Worm (Caenorhabditis elegans) whole organism, L4 larva: ENCODE measurements around the gene F36H9.1.
A peak's percentile ranks its signal among the peaks of the same experiment; 100 is the strongest.

Experiments
- F26F4.8 ChIP-seq: fragments of 200-800 bp; sonication (Bioruptor generic); conservative IDR thresholded peaks from 2 replicates; pipeline ENCODE4 v1.3.6; 2022; ENCODE audit warnings: missing genetic modification characterization, missing compliant biosample characterization
- F49E8.2 ChIP-seq: sonication (generic microtip); optimal IDR thresholded peaks from 2 replicates; lab custom pipeline; 2016; ENCODE audit warnings: missing compliant biosample characterization, mild to moderate bottlenecking, missing genetic modification characterization, borderline replicate concordance
- R02D3.7 ChIP-seq: fragments of 150-350 bp; sonication (generic microtip); optimal IDR thresholded peaks from 3 replicates; lab custom pipeline; 2014; ENCODE audit warnings: missing biosample characterization, missing genetic modification characterization
- T20F7.1 ChIP-seq: fragments of 200-800 bp; sonication (Bioruptor generic); optimal IDR thresholded peaks from 2 replicates; lab custom pipeline; 2018; ENCODE audit warnings: mild to moderate bottlenecking, missing genetic modification characterization, missing compliant biosample characterization
- Y105C5A.15 ChIP-seq: fragments of 200-800 bp; sonication (Bioruptor generic); IDR thresholded peaks from 2 replicates; pipeline ENCODE4 v1.3.6; 2022; ENCODE audit warnings: missing genetic modification characterization, missing compliant biosample characterization
- ZK337.2 ChIP-seq: fragments of 200-800 bp; sonication (Bioruptor generic); IDR thresholded peaks from 2 replicates; pipeline ENCODE4 v1.3.6; 2022; ENCODE audit warnings: missing genetic modification reagents, missing genetic modification characterization, missing compliant biosample characterization
- aha-1 ChIP-seq: fragments of 150-350 bp; peaks from one replicate; lab custom pipeline; 2014; ENCODE audit warnings: missing biosample characterization, missing genetic modification characterization
- ama-1 ChIP-seq: fragments of 150-350 bp; optimal IDR thresholded peaks from 2 replicates; lab custom pipeline; 2014; ENCODE audit warnings: inconsistent platforms, mixed read lengths
- attf-4 ChIP-seq: sonication (generic microtip); optimal IDR thresholded peaks from 3 replicates; lab custom pipeline; 2017; ENCODE audit warnings: missing biosample characterization, missing genetic modification characterization
- ceh-28 ChIP-seq: fragments of 150-350 bp; optimal IDR thresholded peaks from 2 replicates; lab custom pipeline; 2014; ENCODE audit warnings: missing biosample characterization, missing genetic modification reagents, missing genetic modification characterization
- ceh-44 ChIP-seq: fragments of 200-800 bp; sonication (Bioruptor generic); IDR thresholded peaks from 2 replicates; pipeline ENCODE4 v1.3.6; 2022; ENCODE audit warnings: missing genetic modification reagents, missing genetic modification characterization, missing compliant biosample characterization
- cey-2 ChIP-seq: sonication (generic microtip); optimal IDR thresholded peaks from 3 replicates; lab custom pipeline; 2017; ENCODE audit warnings: missing genetic modification characterization, mild to moderate bottlenecking, missing compliant biosample characterization, antibody characterized with exemption, borderline replicate concordance; ENCODE audit not compliant: insufficient read depth
- daf-12 ChIP-seq: fragments of 150-350 bp; optimal IDR thresholded peaks from 2 replicates; lab custom pipeline; 2014; ENCODE audit warnings: missing biosample characterization, missing genetic modification reagents, missing genetic modification characterization
- daf-16 ChIP-seq, 3 experiments: sonication (generic microtip); optimal IDR thresholded peaks; 2 replicates each; lab custom pipeline; 2016 to 2017; ENCODE audit warnings: missing genetic modification characterization in 3 of 3, missing genetic modification reagents in 3 of 3, mild to moderate bottlenecking in 2 of 3, missing compliant biosample characterization in 2 of 3, missing biosample characterization in 1 of 3, moderate library complexity in 1 of 3
- daf-19 ChIP-seq: fragments of 200-800 bp; sonication (Bioruptor generic); conservative IDR thresholded peaks from 2 replicates; pipeline ENCODE4 v1.3.6; 2022; ENCODE audit warnings: missing genetic modification characterization, missing compliant biosample characterization
- fos-1 ChIP-seq: fragments of 150-350 bp; optimal IDR thresholded peaks from 2 replicates; lab custom pipeline; 2014; ENCODE audit warnings: missing biosample characterization, missing genetic modification characterization
- hif-1 ChIP-seq, 2 experiments: sonication (generic microtip); optimal IDR thresholded peaks; 2 replicates each; lab custom pipeline; 2016 to 2017; ENCODE audit warnings: missing compliant biosample characterization in 2 of 2, missing genetic modification characterization in 2 of 2, missing genetic modification reagents in 2 of 2, missing genotype in 2 of 2, mild to moderate bottlenecking in 1 of 2
- hlh-30 ChIP-seq: sonication (generic microtip); optimal IDR thresholded peaks from 2 replicates; lab custom pipeline; 2017; ENCODE audit warnings: antibody characterized with exemption, mild to moderate bottlenecking, missing genetic modification characterization, missing compliant biosample characterization; ENCODE audit not compliant: insufficient read depth
- lin-1 ChIP-seq: fragments of 200-800 bp; sonication (Bioruptor generic); IDR thresholded peaks from 2 replicates; pipeline ENCODE4 v1.3.6; 2022; ENCODE audit warnings: missing genetic modification reagents, missing genetic modification characterization, missing compliant biosample characterization
- lin-38 ChIP-seq: fragments of 200-800 bp; sonication (Bioruptor generic); IDR thresholded peaks from 2 replicates; pipeline ENCODE4 v1.3.6; 2022; ENCODE audit warnings: missing genetic modification reagents, missing genetic modification characterization, missing compliant biosample characterization
- mdl-1 ChIP-seq, 2 experiments: fragments of 150-350 bp in 1 of 2; sonication (generic microtip) in 1 of 2; optimal IDR thresholded peaks; 2 replicates each; lab custom pipeline; 2014 to 2017; ENCODE audit warnings: missing biosample characterization in 2 of 2, missing genetic modification characterization in 2 of 2
- mes-2 ChIP-seq: sonication (generic microtip); optimal IDR thresholded peaks from 2 replicates; lab custom pipeline; 2016; ENCODE audit warnings: missing genotype, mild to moderate bottlenecking, missing genetic modification characterization, missing compliant biosample characterization; ENCODE audit not compliant: poor library complexity, severe bottlenecking
- mxl-3 ChIP-seq: fragments of 200-800 bp; sonication (Bioruptor generic); optimal IDR thresholded peaks from 2 replicates; lab custom pipeline; 2018; ENCODE audit warnings: mild to moderate bottlenecking, missing genetic modification characterization, missing compliant biosample characterization
- nhr-11 ChIP-seq: fragments of 150-350 bp; optimal IDR thresholded peaks from 2 replicates; lab custom pipeline; 2014; ENCODE audit warnings: missing biosample characterization, missing genetic modification characterization
- nhr-111 ChIP-seq: fragments of 200-800 bp; sonication (Bioruptor generic); optimal IDR thresholded peaks from 2 replicates; lab custom pipeline; 2018; ENCODE audit warnings: mild to moderate bottlenecking, missing genetic modification characterization, missing compliant biosample characterization
- nhr-25 ChIP-seq: sonication (generic microtip); optimal IDR thresholded peaks from 2 replicates; lab custom pipeline; 2017; ENCODE audit warnings: missing genetic modification characterization, mild to moderate bottlenecking, missing compliant biosample characterization, antibody characterized with exemption, moderate library complexity, borderline replicate concordance; ENCODE audit not compliant: insufficient read depth
- nhr-28 ChIP-seq: fragments of 150-350 bp; optimal IDR thresholded peaks from 2 replicates; lab custom pipeline; 2014; ENCODE audit warnings: missing biosample characterization, missing genetic modification characterization
- nhr-41 ChIP-seq: fragments of 200-800 bp; sonication (Bioruptor generic); IDR thresholded peaks from 2 replicates; pipeline ENCODE4 v1.3.6; 2022; ENCODE audit warnings: missing genetic modification reagents, missing genetic modification characterization, missing compliant biosample characterization
- nhr-48 ChIP-seq: sonication (generic microtip); optimal IDR thresholded peaks from 2 replicates; lab custom pipeline; 2016; ENCODE audit warnings: mild to moderate bottlenecking, missing genetic modification characterization, missing compliant biosample characterization
- nhr-76 ChIP-seq: fragments of 150-350 bp; optimal IDR thresholded peaks from 2 replicates; lab custom pipeline; 2014; ENCODE audit warnings: missing biosample characterization, missing genetic modification characterization
- nhr-77 ChIP-seq: fragments of 150-350 bp; optimal IDR thresholded peaks from 2 replicates; lab custom pipeline; 2014; ENCODE audit warnings: missing biosample characterization, missing genetic modification characterization
- pha-4 ChIP-seq, 2 experiments: fragments of 150-350 bp in 1 of 2; fragments of 200-800 bp in 1 of 2; sonication (Bioruptor generic) in 1 of 2; IDR thresholded peaks in 1 of 2; optimal IDR thresholded peaks in 1 of 2; 2 replicates each; pipeline versions ENCODE4 v1.3.6 to Lab custom; 2014 to 2022; ENCODE audit warnings: missing genetic modification characterization in 2 of 2, missing genetic modification reagents in 2 of 2, missing biosample characterization in 1 of 2, missing compliant biosample characterization in 1 of 2
- php-3 ChIP-seq: fragments of 200-800 bp; sonication (Bioruptor generic); IDR thresholded peaks from 2 replicates; pipeline ENCODE4 v1.3.6; 2022; ENCODE audit warnings: missing genetic modification reagents, missing genetic modification characterization, missing compliant biosample characterization
- rbr-2 ChIP-seq: sonication (generic microtip); optimal IDR thresholded peaks from 2 replicates; lab custom pipeline; 2016; ENCODE audit warnings: missing genotype, missing genetic modification characterization, missing compliant biosample characterization
- sdz-12 ChIP-seq: fragments of 200-800 bp; sonication (Bioruptor generic); optimal IDR thresholded peaks from 2 replicates; lab custom pipeline; 2018; ENCODE audit warnings: mild to moderate bottlenecking, missing genetic modification characterization, missing compliant biosample characterization
- set-16 ChIP-seq: fragments of 200-800 bp; sonication (Bioruptor generic); IDR thresholded peaks from 2 replicates; pipeline ENCODE4 v1.3.6; 2022; ENCODE audit warnings: missing genetic modification reagents, missing genetic modification characterization, missing compliant biosample characterization
- snpc-4 ChIP-seq: fragments of 150-350 bp; optimal IDR thresholded peaks from 2 replicates; lab custom pipeline; 2014; ENCODE audit warnings: missing biosample characterization, missing genetic modification characterization
- spr-1 ChIP-seq: sonication (generic microtip); optimal IDR thresholded peaks from 2 replicates; lab custom pipeline; 2016; ENCODE audit warnings: mild to moderate bottlenecking, missing genetic modification characterization, missing compliant biosample characterization
- spr-3 ChIP-seq: fragments of 200-800 bp; sonication (Bioruptor generic); optimal IDR thresholded peaks from 2 replicates; lab custom pipeline; 2018; ENCODE audit warnings: mild to moderate bottlenecking, missing genetic modification characterization, missing compliant biosample characterization
- unc-62 ChIP-seq, 3 experiments: fragments of 150-350 bp in 1 of 3; sonication (generic microtip); optimal IDR thresholded peaks in 2 of 3; peaks in 1 of 3; 1 replicate in 1 of 3; 2 replicates in 2 of 3; lab custom pipeline; 2014 to 2017; ENCODE audit warnings: missing biosample characterization in 3 of 3, missing genetic modification characterization in 3 of 3, missing genetic modification reagents in 3 of 3, missing genotype in 1 of 3
- zag-1 ChIP-seq: fragments of 150-350 bp; optimal IDR thresholded peaks from 2 replicates; lab custom pipeline; 2014; ENCODE audit warnings: missing biosample characterization, missing genetic modification characterization
- zfp-3 ChIP-seq: fragments of 200-800 bp; sonication (Bioruptor generic); conservative IDR thresholded peaks from 2 replicates; pipeline ENCODE4 v1.3.6; 2022; ENCODE audit warnings: missing genetic modification reagents, missing genetic modification characterization, missing compliant biosample characterization
- zip-11 ChIP-seq: fragments of 200-800 bp; sonication (Bioruptor generic); IDR thresholded peaks from 2 replicates; pipeline ENCODE4 v1.3.6; 2022; ENCODE audit warnings: missing genetic modification characterization, missing compliant biosample characterization
- ztf-7 ChIP-seq: fragments of 150-350 bp; optimal IDR thresholded peaks from 2 replicates; lab custom pipeline; 2014; ENCODE audit warnings: missing biosample characterization, missing genetic modification characterization

The F36H9.1 gene

ce11 chrV:1789495-1789894, 4.8 kb upstream of the F36H9.1 start:
- peak in 1 of 2 experiments; percentile 54 for TF ChIP-seq mdl-1 (tag; optimal IDR thresholded peaks at IDR 0.05; lab: Kevin White, UChicago)
- TF ChIP-seq nhr-28 (tag; lab: Kevin White, UChicago): peak; percentile 54
- no peak for TF ChIP-seq sdz-12 (GFP tag; lab: Kevin White, UChicago)
- TF ChIP-seq F26F4.8 (GFP tag; lab: Robert Waterston, UW): no peak
- peak; percentile 61 for TF ChIP-seq nhr-48
- TF ChIP-seq ZK337.2: no peak
- peak in 1 of 2 experiments; percentile 73 for TF ChIP-seq unc-62 (GFP tag; optimal IDR thresholded peaks at IDR 0.05 in 1 of 2; lab: Kevin White, UChicago)
- TF ChIP-seq unc-62 (tag; optimal IDR thresholded peaks at IDR 0.05; lab: Kevin White, UChicago): no peak
- TF ChIP-seq mxl-3: peak; percentile 67
- no peak for TF ChIP-seq ama-1 (lab: Kevin White, UChicago)
- no peak for TF ChIP-seq zag-1 (tag; lab: Kevin White, UChicago)
- TF ChIP-seq, all 104 proteins: peak for 5

ce11 chrV:1797900-1798299, 3.6 kb downstream of the F36H9.1 start, which contains the start of gene F36H9.10:
TSS of gene F36H9.10 (plus strand) at chrV:1798200.
- TF ChIP-seq F49E8.2 (tag; lab: Kevin White, UChicago) (no peak), ZK337.2 (no peak), set-16 (GFP tag; lab: Robert Waterston, UW) (0 out of 2 replicates have a peak, but pooled peaks have one; percentile 28), nhr-11 (tag; lab: Kevin White, UChicago) (no peak)

DNA sequence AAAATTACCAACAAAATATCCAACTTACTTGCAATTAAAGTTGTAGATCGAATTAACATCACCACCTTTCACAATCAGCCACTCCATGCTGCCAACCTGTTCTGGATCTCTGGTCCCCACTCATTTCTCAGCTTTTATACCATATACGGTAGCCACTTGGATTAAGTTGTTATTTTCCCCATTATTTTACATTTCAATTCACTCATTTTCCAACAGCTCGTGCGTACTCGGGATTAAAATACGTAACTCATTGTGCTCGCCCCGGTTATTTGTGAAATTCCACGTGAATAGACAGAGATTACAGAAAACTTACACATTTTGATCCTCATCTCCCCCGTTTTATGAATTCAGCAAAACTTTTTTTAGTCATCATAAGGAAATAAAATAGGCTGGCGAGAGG, 8.7 kb downstream of the F36H9.1 start, which contains the start of gene srt-41:
Gene srt-41 (minus strand): TSS at position 101 of the 400 bp plus-strand sequence.
- TF ChIP-seq attf-4 (tag; lab: Kevin White, UChicago) (no peak), lin-38 (GFP tag; lab: Robert Waterston, UW) (no peak), daf-16 (GFP tag; optimal IDR thresholded peaks at IDR 0.05; lab: Kevin White, UChicago) (no peak), daf-16 (tag; optimal IDR thresholded peaks at IDR 0.05; lab: Kevin White, UChicago) (no peak), nhr-25 (tag; lab: Kevin White, UChicago) (no peak), T20F7.1 (GFP tag; lab: Kevin White, UChicago) (no peak), fos-1 (tag; lab: Kevin White, UChicago) (no peak), ztf-7 (tag; lab: Kevin White, UChicago) (no peak)

ce11 chrV:1804034-1804542, 9.8 kb downstream of the F36H9.1 start:
- TF ChIP-seq zip-11 (GFP tag; lab: Robert Waterston, UW) (no peak), cey-2 (tag; lab: Kevin White, UChicago) (no peak), snpc-4 (tag; lab: Kevin White, UChicago) (no peak), zfp-3 (GFP tag; lab: Robert Waterston, UW) (0 out of 2 replicates have a peak, but pooled peaks have one; percentile 56), daf-19 (GFP tag; lab: Robert Waterston, UW) (no peak), R02D3.7 (tag; lab: Kevin White, UChicago) (no peak), Y105C5A.15 (GFP tag; lab: Robert Waterston, UW) (no peak), spr-3 (GFP tag; lab: Kevin White, UChicago) (no peak), mes-2 (tag; lab: Kevin White, UChicago) (no peak), nhr-76 (no peak), lin-1 (no peak), nhr-41 (GFP tag; lab: Robert Waterston, UW) (no peak), spr-1 (no peak), aha-1 (no peak), ceh-28 (tag; lab: Kevin White, UChicago) (no peak), pha-4 (GFP tag; IDR thresholded peaks at IDR 0.05; lab: Robert Waterston, UW) (no peak), pha-4 (tag; optimal IDR thresholded peaks at IDR 0.05; lab: Kevin White, UChicago) (peak; percentile 5), rbr-2 (no peak), hlh-30 (tag; lab: Kevin White, UChicago) (no peak), nhr-77 (tag; lab: Kevin White, UChicago) (no peak), nhr-111 (GFP tag; lab: Kevin White, UChicago) (no peak), php-3 (no peak), hif-1 (tag; optimal IDR thresholded peaks at IDR 0.05; lab: Kevin White, UChicago) (no peak), daf-12 (tag; lab: Kevin White, UChicago) (no peak), ceh-44 (GFP tag; lab: Robert Waterston, UW) (no peak), attf-4 (tag; lab: Kevin White, UChicago) (no peak)
